Fruit fly (Drosophila melanogaster): ENCODE results near the gene RecQ5.

Gene RecQ5

DNA sequence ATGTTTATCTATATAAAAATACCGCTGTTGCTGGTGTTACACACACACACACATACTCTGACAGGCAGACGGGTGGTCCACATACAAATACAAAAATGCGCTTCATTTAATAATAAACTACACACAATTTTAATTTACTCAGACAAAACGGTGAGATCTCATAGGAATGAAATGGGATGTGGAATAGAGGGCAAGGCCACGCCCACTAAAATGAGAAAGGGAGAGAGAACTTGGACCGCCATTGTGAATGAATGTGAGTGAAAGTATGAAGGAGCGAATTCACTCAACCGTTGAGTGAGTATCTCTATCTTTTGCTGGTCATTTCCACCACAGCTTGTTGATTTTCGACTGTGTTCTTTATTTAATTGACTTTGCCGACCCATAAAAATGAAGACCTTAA is 31.3 kb downstream of the RecQ5 start (continued):
- TF ChIP-seq p53 (GFP tag; optimal IDR thresholded peaks at IDR 0.05) (no peak), CG14441 (GFP tag; IDR thresholded peaks at IDR 0.05) (no peak), chm (GFP tag; IDR thresholded peaks at IDR 0.05) (no peak), Sox102F (GFP tag; optimal IDR thresholded peaks at IDR 0.05) (no peak), CG11247 (GFP tag; IDR thresholded peaks at IDR 0.05) (no peak), schlank (tag; optimal IDR thresholded peaks at IDR 0.05) (no peak), run (tag; optimal IDR thresholded peaks at IDR 0.05) (no peak), pros (GFP tag; optimal IDR thresholded peaks at IDR 0.05) (no peak), gsb-n (tag; optimal IDR thresholded peaks at IDR 0.05) (no peak), CG7928 (GFP tag; optimal IDR thresholded peaks at IDR 0.05) (no peak), sug (tag; optimal IDR thresholded peaks at IDR 0.05) (no peak), CG11504 (tag; optimal IDR thresholded peaks at IDR 0.05) (no peak), pfk (GFP tag; optimal IDR thresholded peaks at IDR 0.05) (peak; percentile 95), en (GFP tag; optimal IDR thresholded peaks at IDR 0.05) (no peak), CG12744 (GFP tag; optimal IDR thresholded peaks at IDR 0.05) (no peak), nau (GFP tag; optimal IDR thresholded peaks at IDR 0.05) (no peak), bbx (GFP tag; IDR thresholded peaks at IDR 0.05; ENCODE audit: partially characterized antibody) (peak; percentile 57; the same call in 1 of the 2 replicates), CG13296 (GFP tag; optimal IDR thresholded peaks at IDR 0.05) (no peak), Blimp-1 (GFP tag; optimal IDR thresholded peaks at IDR 0.05) (no peak), CG6765 (GFP tag; optimal IDR thresholded peaks at IDR 0.05) (no peak), CG2199 (GFP tag; IDR thresholded peaks at IDR 0.05) (0 out of 3 replicates have a peak, but pooled peaks have one; percentile 63), croc (GFP tag; conservative IDR thresholded peaks at IDR 0.05) (no peak), repo (GFP tag; optimal IDR thresholded peaks at IDR 0.05) (no peak), CG17186 (GFP tag; optimal IDR thresholded peaks at IDR 0.05) (no peak), Myb (GFP tag; optimal IDR thresholded peaks at IDR 0.05) (no peak), D19B (GFP tag; optimal IDR thresholded peaks at IDR 0.05) (no peak), gcm (GFP tag; optimal IDR thresholded peaks at IDR 0.05) (no peak), Dbx (GFP tag; IDR thresholded peaks at IDR 0.05) (no peak), Sin3A (optimal IDR thresholded peaks at IDR 0.05) (no peak), CG6175 (GFP tag; IDR thresholded peaks at IDR 0.05) (no peak), CG10147 (GFP tag; optimal IDR thresholded peaks at IDR 0.05) (no peak), row (GFP tag; IDR thresholded peaks at IDR 0.05) (no peak), bowl (GFP tag; IDR thresholded peaks at IDR 0.05) (no peak), CG18764 (GFP tag; optimal IDR thresholded peaks at IDR 0.05) (no peak), CG2116 (GFP tag; optimal IDR thresholded peaks at IDR 0.05) (no peak), chn (GFP tag; optimal IDR thresholded peaks at IDR 0.05) (no peak), gsb (GFP tag; IDR thresholded peaks at IDR 0.05) (no peak), fru (optimal IDR thresholded peaks at IDR 0.05) (no peak), usp (GFP tag; optimal IDR thresholded peaks at IDR 0.05) (no peak), CG31224 (GFP tag; IDR thresholded peaks at IDR 0.05) (no peak), dpn (GFP tag; optimal IDR thresholded peaks at IDR 0.05) (no peak), CG43689 (GFP tag; IDR thresholded peaks at IDR 0.05) (no peak), CG2712 (tag; optimal IDR thresholded peaks at IDR 0.05) (peak; percentile 53), CG3065 (GFP tag; optimal IDR thresholded peaks at IDR 0.05) (no peak), jumu (GFP tag; optimal IDR thresholded peaks at IDR 0.05) (no peak), wek (GFP tag; optimal IDR thresholded peaks at IDR 0.05) (no peak), Xrp1 (GFP tag; IDR thresholded peaks at IDR 0.05) (no peak), dysf (GFP tag; IDR thresholded peaks at IDR 0.05) (no peak), tin (GFP tag; optimal IDR thresholded peaks at IDR 0.05) (no peak), Nf-YC (tag; optimal IDR thresholded peaks at IDR 0.05) (peak; percentile 84), crp (GFP tag; optimal IDR thresholded peaks at IDR 0.05) (no peak)
